Fruit fly (Drosophila melanogaster) whole organism, pupa: ENCODE measurements around the gene Alg11.

Experiments used
- CG32121 ChIP-seq: fragments of 200-800 bp; sonication (Bioruptor generic); IDR thresholded peaks from 2 replicates; pipeline ENCODE4 v1.3.6; 2022; ENCODE audit warnings: missing biosample characterization, missing genetic modification characterization
- D1 ChIP-seq: fragments of 200-800 bp; sonication (Bioruptor generic); optimal IDR thresholded peaks from 2 replicates; lab custom pipeline; 2018; ENCODE audit warnings: missing biosample characterization, mild to moderate bottlenecking, missing genetic modification characterization, moderate library complexity
- EcR ChIP-seq: fragments of 200-800 bp; sonication (Bioruptor generic); optimal IDR thresholded peaks from 3 replicates; lab custom pipeline; 2019; ENCODE audit warnings: missing biosample characterization, missing genetic modification characterization, mild to moderate bottlenecking, moderate library complexity, missing genetic modification reagents
- Pif1A ChIP-seq: fragments of 200-800 bp; sonication (Bioruptor generic); optimal IDR thresholded peaks from 3 replicates; lab custom pipeline; 2016; ENCODE audit warnings: missing biosample characterization, missing genetic modification characterization
- Snoo ChIP-seq: fragments of 200-800 bp; sonication (Bioruptor generic); optimal IDR thresholded peaks from 3 replicates; lab custom pipeline; 2017; ENCODE audit warnings: missing biosample characterization, mild to moderate bottlenecking, missing genetic modification characterization, inconsistent platforms
- fd96Ca ChIP-seq: fragments of 200-800 bp; sonication (Bioruptor generic); IDR thresholded peaks from 3 replicates; pipeline ENCODE4 v1.3.6; 2022; ENCODE audit warnings: missing biosample characterization, missing genetic modification characterization
- rn ChIP-seq: fragments of 200-800 bp; sonication (Bioruptor generic); IDR thresholded peaks from 2 replicates; pipeline ENCODE4 v1.3.6; 2022; ENCODE audit warnings: missing biosample characterization, missing genetic modification characterization

- TF ChIP-seq fd96Ca, result no peak
- no peak for TF ChIP-seq CG32121 (GFP tag; lab: Robert Waterston, UW)
- no peak for TF ChIP-seq Pif1A
- no peak for TF ChIP-seq rn (GFP tag; lab: Robert Waterston, UW)
- no peak for TF ChIP-seq Snoo (tag; lab: Kevin White, UChicago)
- no peak for TF ChIP-seq EcR (GFP tag; lab: Kevin White, UChicago)
- TF ChIP-seq D1, result no peak
Observed at dm6 chr3L:21644607-21645006, 19.0 kb downstream of the Alg11 start, which contains the start of gene CG43980.
